Fruit fly (Drosophila melanogaster): Measurements from ENCODE around the gene Cog4.

The Cog4 gene

dm6 chr2L:10506557-10507252, 18.3 kb upstream of the Cog4 start, which contains the start of the genes Myo31DF and CG6094 (continued):
- TF ChIP-seq CG7556 (GFP tag; optimal IDR thresholded peaks at IDR 0.05) (no peak), CG31224 (GFP tag; IDR thresholded peaks at IDR 0.05) (no peak; the same call in 1 of the 2 replicates), Poxn (GFP tag; IDR thresholded peaks at IDR 0.05) (no peak), CG8924 (tag; optimal IDR thresholded peaks at IDR 0.05) (peak; percentile 9), ap (GFP tag; IDR thresholded peaks at IDR 0.05) (no peak), CG1792 (GFP tag; optimal IDR thresholded peaks at IDR 0.05) (no peak), CG7963 (GFP tag; IDR thresholded peaks at IDR 0.05; ENCODE audit: partially characterized antibody) (no peak), Awh (GFP tag; IDR thresholded peaks at IDR 0.05) (peak; percentile 43; the same call in 1 of the 2 replicates), jigr1 (GFP tag; IDR thresholded peaks at IDR 0.05) (no peak), CG8944 (GFP tag; optimal IDR thresholded peaks at IDR 0.05) (peak; percentile 9), tx (GFP tag; optimal IDR thresholded peaks at IDR 0.05) (peak; percentile 34), cato (GFP tag; optimal IDR thresholded peaks at IDR 0.05; ENCODE audit: borderline replicate concordance) (no peak), Blimp-1 (GFP tag; optimal IDR thresholded peaks at IDR 0.05) (peak; percentile 32), Ets65A (GFP tag) (peak; percentile 85), org-1 (GFP tag; optimal IDR thresholded peaks at IDR 0.05) (no peak), CG13775 (GFP tag; optimal IDR thresholded peaks at IDR 0.05) (no peak), HHEX (GFP tag; optimal IDR thresholded peaks at IDR 0.05) (peak; percentile 12), Neu2 (GFP tag; optimal IDR thresholded peaks at IDR 0.05; ENCODE audit: borderline replicate concordance) (no peak), fd3F (GFP tag; optimal IDR thresholded peaks at IDR 0.05) (no peak), ara (GFP tag; IDR thresholded peaks at IDR 0.05) (no peak; the same call in 1 of the 2 replicates), CG30403 (GFP tag; optimal IDR thresholded peaks at IDR 0.05) (no peak), CG43689 (GFP tag; IDR thresholded peaks at IDR 0.05) (no peak), CG7786 (GFP tag; optimal IDR thresholded peaks at IDR 0.05) (peak; percentile 38), CG12659 (GFP tag; optimal IDR thresholded peaks at IDR 0.05) (peak; percentile 58), CG32772 (GFP tag; IDR thresholded peaks at IDR 0.05) (no peak), CG42726 (GFP tag; IDR thresholded peaks at IDR 0.05; ENCODE audit: partially characterized antibody) (peak; percentile 75), wdn (GFP tag; IDR thresholded peaks at IDR 0.05) (no peak), CG3838 (GFP tag; optimal IDR thresholded peaks at IDR 0.05) (no peak), Nf-YC (tag; optimal IDR thresholded peaks at IDR 0.05) (peak; percentile 19), CG1647 (GFP tag; optimal IDR thresholded peaks at IDR 0.05) (no peak), ash1 (GFP tag; optimal IDR thresholded peaks at IDR 0.05) (peak; percentile 20), CG2875 (GFP tag; optimal IDR thresholded peaks at IDR 0.05) (no peak), BEAF-32 (GFP tag; optimal IDR thresholded peaks at IDR 0.05) (peak; percentile 61), CG10267 (tag; optimal IDR thresholded peaks at IDR 0.05) (peak; percentile 59), CG14050 (GFP tag; IDR thresholded peaks at IDR 0.05) (no peak), rib (GFP tag; IDR thresholded peaks at IDR 0.05) (peak; percentile 89), Ada2b (GFP tag; IDR thresholded peaks at IDR 0.05) (no peak), GATAe (GFP tag; conservative IDR thresholded peaks at IDR 0.05) (no peak), CG3407 (GFP tag; optimal IDR thresholded peaks at IDR 0.05) (no peak), Lim3 (GFP tag; IDR thresholded peaks at IDR 0.05) (no peak), nerfin-1 (tag; optimal IDR thresholded peaks at IDR 0.05) (no peak), CG8478 (optimal IDR thresholded peaks at IDR 0.05) (no peak), Bteb2 (GFP tag; optimal IDR thresholded peaks at IDR 0.05) (no peak), HLHmδ (GFP tag; optimal IDR thresholded peaks at IDR 0.05) (peak; percentile 79), hbn (GFP tag; IDR thresholded peaks at IDR 0.05; ENCODE audit: partially characterized antibody) (no peak), Eip74EF (GFP tag; optimal IDR thresholded peaks at IDR 0.05) (peak; percentile 9 to 77), MESR4 (GFP tag; optimal IDR thresholded peaks at IDR 0.05) (peak; percentile 1), Jarid2 (GFP tag; optimal IDR thresholded peaks at IDR 0.05) (peak; percentile 99), lmd (GFP tag; IDR thresholded peaks at IDR 0.05) (peak; percentile 5; the same call in 1 of the 2 replicates), NC2α (GFP tag; optimal IDR thresholded peaks at IDR 0.05) (no peak)

Measured in whole organism, embryonic.